Fruit fly (Drosophila melanogaster): ENCODE measurements around the gene CG31287.

dm6 chr3R:16238016-16238710, 35.0 kb downstream of the CG31287 start:
- no peak for TF ChIP-seq psq (optimal IDR thresholded peaks at IDR 0.05)
- TF ChIP-seq ttk (optimal IDR thresholded peaks at IDR 0.05): no peak
- no peak for TF ChIP-seq Sin3A (optimal IDR thresholded peaks at IDR 0.05)
- TF ChIP-seq h (optimal IDR thresholded peaks at IDR 0.05): no peak
- no peak for TF ChIP-seq Myc (optimal IDR thresholded peaks at IDR 0.05)
- TF ChIP-seq insv (optimal IDR thresholded peaks at IDR 0.05): no peak

Measured in Kc167 (cell line).